Fruit fly (Drosophila melanogaster) whole organism, prepupa: ENCODE measurements around the gene brat.

Experiments
- CG10631 ChIP-seq: fragments of 200-800 bp; sonication (Bioruptor generic); optimal IDR thresholded peaks from 2 replicates; lab custom pipeline; 2016; ENCODE audit warnings: missing biosample characterization, missing genetic modification characterization
- CG15336 ChIP-seq: fragments of 200-800 bp; sonication (Bioruptor generic); IDR thresholded peaks from 2 replicates; pipeline ENCODE4 v1.3.6; 2022; ENCODE audit warnings: missing biosample characterization, missing genetic modification characterization
- CG1621 ChIP-seq: fragments of 200-800 bp; sonication (Bioruptor generic); optimal IDR thresholded peaks from 3 replicates; lab custom pipeline; 2018; ENCODE audit warnings: missing biosample characterization, mild to moderate bottlenecking, missing genetic modification characterization
- CG3032 ChIP-seq: fragments of 200-800 bp; optimal IDR thresholded peaks from 2 replicates; lab custom pipeline; 2019; ENCODE audit warnings: missing biosample characterization, mild to moderate bottlenecking, missing genetic modification characterization, moderate library complexity
- CG32006 ChIP-seq: fragments of 200-800 bp; sonication (Bioruptor generic); optimal IDR thresholded peaks from 3 replicates; lab custom pipeline; 2017; ENCODE audit warnings: missing biosample characterization, mild to moderate bottlenecking, missing genetic modification characterization
- CG34406 ChIP-seq: fragments of 200-800 bp; sonication (Bioruptor generic); optimal IDR thresholded peaks from 3 replicates; lab custom pipeline; 2016; ENCODE audit warnings: missing biosample characterization, missing genetic modification characterization
- CG3919 ChIP-seq: fragments of 200-800 bp; sonication (Bioruptor generic); optimal IDR thresholded peaks from 3 replicates; lab custom pipeline; 2016; ENCODE audit warnings: missing biosample characterization, missing genetic modification characterization
- CG4318 ChIP-seq: fragments of 200-800 bp; sonication (Bioruptor generic); optimal IDR thresholded peaks from 3 replicates; lab custom pipeline; 2017; ENCODE audit warnings: missing biosample characterization, mild to moderate bottlenecking, missing genetic modification characterization
- Sox102F ChIP-seq: fragments of 200-800 bp; sonication (Bioruptor generic); optimal IDR thresholded peaks from 2 replicates; lab custom pipeline; 2016; ENCODE audit warnings: missing biosample characterization, mild to moderate bottlenecking, missing genetic modification characterization
- Sox14 ChIP-seq: fragments of 200-800 bp; sonication (Bioruptor generic); optimal IDR thresholded peaks from 3 replicates; lab custom pipeline; 2016; ENCODE audit warnings: missing biosample characterization, missing genetic modification characterization
- dac ChIP-seq: fragments of 200-800 bp; sonication (Bioruptor generic); optimal IDR thresholded peaks from 2 replicates; lab custom pipeline; 2017; ENCODE audit warnings: missing biosample characterization, mild to moderate bottlenecking, missing genetic modification characterization
- dsx ChIP-seq: fragments of 200-800 bp; optimal IDR thresholded peaks from 3 replicates; lab custom pipeline; 2019; ENCODE audit warnings: missing biosample characterization, mild to moderate bottlenecking, missing genetic modification characterization, moderate library complexity; ENCODE audit not compliant: poor library complexity, severe bottlenecking
- esn ChIP-seq: fragments of 200-800 bp; sonication (Bioruptor generic); optimal IDR thresholded peaks from 2 replicates; lab custom pipeline; 2016; ENCODE audit warnings: missing biosample characterization, mild to moderate bottlenecking, missing genetic modification characterization, moderate library complexity

The brat gene

DNA sequence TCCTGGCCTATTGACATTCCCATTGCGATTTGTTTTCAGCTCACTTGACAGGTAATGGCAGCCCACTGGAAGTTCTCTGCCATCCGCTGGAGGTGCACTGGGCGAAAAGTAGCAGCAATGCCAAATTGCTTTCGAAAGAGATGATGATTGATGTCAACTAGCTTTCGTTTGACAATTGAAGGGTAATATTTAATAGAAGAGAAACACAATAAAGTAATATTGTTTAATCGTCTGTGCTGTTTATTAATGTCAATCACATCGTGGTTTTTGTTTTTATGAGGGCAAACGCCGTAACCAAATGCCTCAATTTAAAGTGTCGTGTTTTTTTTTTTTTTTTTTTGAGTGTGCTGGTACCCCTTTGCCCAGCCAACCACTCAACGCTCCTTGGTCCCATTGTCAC lies 95.4 kb downstream of the brat start (continued):
- TF ChIP-seq CG3919 (GFP tag; lab: Kevin White, UChicago) (peak; percentile 27), dsx (no peak), CG10631 (GFP tag; lab: Kevin White, UChicago) (peak; percentile 2), dac (GFP tag; lab: Kevin White, UChicago) (no peak), Sox14 (GFP tag; lab: Kevin White, UChicago) (peak; percentile 36), CG1621 (tag; lab: Kevin White, UChicago) (no peak), CG15336 (GFP tag; lab: Robert Waterston, UW) (peak; percentile 39), esn (GFP tag; lab: Kevin White, UChicago) (peak; percentile 56), CG34406 (GFP tag; lab: Kevin White, UChicago) (no peak), CG32006 (peak; percentile 31), CG4318 (GFP tag; lab: Kevin White, UChicago) (no peak), Sox102F (GFP tag; lab: Kevin White, UChicago) (no peak), CG3032 (tag; lab: Kevin White, UChicago) (peak; percentile 17)
